Worm (Caenorhabditis elegans) whole organism, L3 larva: ENCODE measurements around the gene R02D5.3.

ENCODE experiments used
- R02D3.7 ChIP-seq: fragments of 150-350 bp; optimal IDR thresholded peaks from 2 replicates; lab custom pipeline; 2014; ENCODE audit warnings: missing biosample characterization, missing genetic modification characterization
- ama-1 ChIP-seq: fragments of 150-350 bp; optimal IDR thresholded peaks from 2 replicates; lab custom pipeline; 2018
- ceh-16 ChIP-seq: sonication (generic microtip); optimal IDR thresholded peaks from 2 replicates; lab custom pipeline; 2017; ENCODE audit warnings: missing biosample characterization, missing genetic modification characterization
- fos-1 ChIP-seq: fragments of 150-350 bp; optimal IDR thresholded peaks from 2 replicates; lab custom pipeline; 2014; ENCODE audit warnings: missing biosample characterization, missing genetic modification characterization
- jun-1 ChIP-seq: fragments of 150-350 bp; optimal IDR thresholded peaks from 2 replicates; lab custom pipeline; 2014; ENCODE audit warnings: missing biosample characterization, missing genetic modification reagents, missing genetic modification characterization
- lin-39 ChIP-seq: fragments of 150-350 bp; optimal IDR thresholded peaks from 2 replicates; lab custom pipeline; 2018; ENCODE audit warnings: missing biosample characterization, missing genetic modification reagents, missing genetic modification characterization
- mml-1 ChIP-seq: fragments of 150-350 bp; sonication (generic microtip); optimal IDR thresholded peaks from 3 replicates; lab custom pipeline; 2014; ENCODE audit warnings: missing biosample characterization, missing genetic modification characterization
- nhr-237 ChIP-seq: fragments of 150-350 bp; optimal IDR thresholded peaks from 2 replicates; lab custom pipeline; 2014; ENCODE audit warnings: missing biosample characterization, missing genetic modification characterization
- skn-1 ChIP-seq: fragments of 150-350 bp; optimal IDR thresholded peaks from 2 replicates; lab custom pipeline; 2014; ENCODE audit warnings: missing biosample characterization, missing genetic modification characterization
- unc-62 ChIP-seq: fragments of 150-350 bp; sonication (generic microtip); optimal IDR thresholded peaks from 4 replicates; lab custom pipeline; 2014; ENCODE audit warnings: missing biosample characterization, missing genetic modification reagents, missing genetic modification characterization
- ztf-11 ChIP-seq: fragments of 150-350 bp; optimal IDR thresholded peaks from 2 replicates; lab custom pipeline; 2014; ENCODE audit warnings: missing biosample characterization, missing genetic modification characterization

DNA sequence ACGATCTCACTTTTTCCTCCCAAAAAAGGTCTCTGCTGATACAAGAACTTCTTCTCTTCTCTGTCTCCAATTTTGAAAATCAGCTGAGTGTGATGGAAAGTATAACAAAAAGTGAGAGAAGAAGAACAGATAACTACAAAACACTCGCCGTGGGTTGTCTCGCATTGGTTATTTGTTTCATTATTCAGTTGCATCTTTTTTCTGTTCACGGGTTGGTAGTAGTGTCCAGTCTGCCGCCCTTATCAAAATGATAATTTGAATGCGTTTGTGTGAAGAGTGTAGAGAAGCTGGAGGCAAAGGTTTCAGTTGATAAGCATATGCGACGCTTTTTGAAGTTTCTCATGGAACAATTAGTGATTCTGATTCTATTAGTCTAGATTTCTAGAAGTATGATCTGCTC, 20.1 kb downstream of the R02D5.3 start:
- TF ChIP-seq ceh-16 (tag; lab: Kevin White, UChicago) (no peak), lin-39 (tag; lab: Kevin White, UChicago) (no peak), fos-1 (tag; lab: Kevin White, UChicago) (no peak), ztf-11 (tag; lab: Kevin White, UChicago) (no peak), mml-1 (tag; lab: Kevin White, UChicago) (no peak), R02D3.7 (tag; lab: Kevin White, UChicago) (no peak), nhr-237 (tag; lab: Kevin White, UChicago) (no peak), skn-1 (tag; lab: Kevin White, UChicago) (no peak), jun-1 (tag; lab: Kevin White, UChicago) (peak; percentile 43), ama-1 (lab: Kevin White, UChicago) (no peak), unc-62 (GFP tag; lab: Kevin White, UChicago) (no peak)
